Fruit fly (Drosophila melanogaster) whole organism, pupa: Measurements from ENCODE around the gene hng3.

Experiments used
- CG12605 ChIP-seq: fragments of 200-800 bp; sonication (Bioruptor generic); IDR thresholded peaks from 2 replicates; pipeline ENCODE4 v1.3.6; 2022; ENCODE audit warnings: missing biosample characterization, missing genetic modification characterization
- CG17806 ChIP-seq: fragments of 200-800 bp; sonication (Bioruptor generic); optimal IDR thresholded peaks from 2 replicates; lab custom pipeline; 2018; ENCODE audit warnings: missing biosample characterization, mild to moderate bottlenecking, missing genetic modification characterization, moderate library complexity
- CG32121 ChIP-seq: fragments of 200-800 bp; sonication (Bioruptor generic); IDR thresholded peaks from 2 replicates; pipeline ENCODE4 v1.3.6; 2022; ENCODE audit warnings: missing biosample characterization, missing genetic modification characterization
- CG4496 ChIP-seq: fragments of 200-800 bp; sonication (Bioruptor generic); IDR thresholded peaks from 3 replicates; pipeline ENCODE4 v1.3.6; 2022; ENCODE audit warnings: missing biosample characterization, missing genetic modification characterization
- CG8159 ChIP-seq: fragments of 200-800 bp; sonication (Bioruptor generic); optimal IDR thresholded peaks from 3 replicates; lab custom pipeline; 2018; ENCODE audit warnings: missing biosample characterization, mild to moderate bottlenecking, missing genetic modification characterization, moderate library complexity
- CG9948 ChIP-seq: fragments of 200-800 bp; sonication (Bioruptor generic); optimal IDR thresholded peaks from 2 replicates; lab custom pipeline; 2018; ENCODE audit warnings: missing biosample characterization, mild to moderate bottlenecking, missing genetic modification characterization, moderate library complexity
- D1 ChIP-seq: fragments of 200-800 bp; sonication (Bioruptor generic); optimal IDR thresholded peaks from 2 replicates; lab custom pipeline; 2018; ENCODE audit warnings: missing biosample characterization, mild to moderate bottlenecking, missing genetic modification characterization, moderate library complexity
- EcR ChIP-seq: fragments of 200-800 bp; sonication (Bioruptor generic); optimal IDR thresholded peaks from 3 replicates; lab custom pipeline; 2019; ENCODE audit warnings: missing biosample characterization, missing genetic modification characterization, mild to moderate bottlenecking, moderate library complexity, missing genetic modification reagents
- Ets98B ChIP-seq: fragments of 200-800 bp; sonication (Bioruptor generic); IDR thresholded peaks from 2 replicates; pipeline ENCODE4 v1.3.6; 2022; ENCODE audit warnings: missing biosample characterization, missing genetic modification characterization
- Pif1A ChIP-seq: fragments of 200-800 bp; sonication (Bioruptor generic); optimal IDR thresholded peaks from 3 replicates; lab custom pipeline; 2016; ENCODE audit warnings: missing biosample characterization, missing genetic modification characterization
- Pif1B ChIP-seq: fragments of 200-800 bp; sonication (Bioruptor generic); optimal IDR thresholded peaks from 3 replicates; lab custom pipeline; 2016; ENCODE audit warnings: missing biosample characterization, missing genetic modification characterization
- gl ChIP-seq: fragments of 200-800 bp; sonication (Bioruptor generic); optimal IDR thresholded peaks from 2 replicates; lab custom pipeline; 2018; ENCODE audit warnings: missing biosample characterization, mild to moderate bottlenecking, missing genetic modification characterization

DNA sequence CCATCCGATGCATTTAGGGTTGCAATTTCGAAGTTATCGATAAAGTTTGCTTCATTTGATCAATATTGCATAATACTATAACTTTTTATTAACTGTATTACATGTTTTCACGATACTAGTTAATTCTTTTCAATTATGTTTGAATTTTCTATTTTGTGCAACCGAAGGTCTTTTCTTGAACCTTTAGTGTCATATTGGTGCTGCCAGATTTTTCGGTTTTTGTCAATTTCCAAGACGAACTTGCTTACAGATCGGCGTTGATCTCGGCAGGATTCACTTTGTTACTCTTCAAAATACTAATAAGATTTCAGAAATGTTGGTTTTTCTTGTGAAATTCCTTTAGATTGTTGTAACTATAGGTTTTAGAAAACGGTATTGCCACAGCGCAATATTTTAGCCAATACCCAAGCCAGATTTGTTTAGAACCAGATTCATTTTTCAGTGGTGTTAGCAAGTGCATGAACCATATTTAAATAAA, 44.9 kb downstream of the hng3 start, which contains the start of gene CkIIalpha-i3:
- TF ChIP-seq Pif1B = no peak
- TF ChIP-seq CG12605 (GFP tag; lab: Robert Waterston, UW) = no peak
- TF ChIP-seq Ets98B (GFP tag; lab: Robert Waterston, UW) = no peak
- TF ChIP-seq Pif1A = no peak
- TF ChIP-seq CG32121 (GFP tag; lab: Robert Waterston, UW) = no peak
- no peak for TF ChIP-seq EcR (GFP tag; lab: Kevin White, UChicago)
- TF ChIP-seq CG17806 (tag; lab: Kevin White, UChicago) = no peak
- TF ChIP-seq CG9948 = no peak
- no peak for TF ChIP-seq CG8159
- no peak for TF ChIP-seq D1
- TF ChIP-seq gl (tag; lab: Kevin White, UChicago) = no peak
- TF ChIP-seq CG4496 (GFP tag; lab: Robert Waterston, UW) = no peak
